Fruit fly (Drosophila melanogaster): Measurements from ENCODE around the gene CG9471.

Gene CG9471

DNA sequence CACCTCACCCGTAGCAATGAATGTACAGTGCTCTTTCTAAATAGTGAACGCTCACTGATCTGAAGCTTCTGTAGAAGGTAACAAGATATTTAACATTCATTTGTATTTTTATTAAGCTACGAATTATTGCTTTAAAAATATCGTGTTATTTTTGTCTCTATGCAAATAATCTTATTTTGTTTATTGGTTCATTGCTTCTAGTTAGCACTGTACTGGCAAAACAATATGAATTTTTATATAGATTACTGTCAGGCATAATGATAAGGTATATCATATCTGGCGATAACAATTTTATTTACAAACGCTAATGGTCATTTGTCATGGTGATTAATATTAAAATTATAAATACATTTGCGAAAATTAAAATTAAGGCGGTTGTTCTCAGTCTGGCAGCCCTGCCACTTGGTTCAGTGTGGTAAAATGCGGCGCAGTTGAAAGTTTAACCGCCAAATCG is at the start of gene CG9471:
Gene CG9471, minus strand, starts transcription at position 24 of the 454 bp plus-strand sequence.
- peak; percentile 97 for TF ChIP-seq noc (tag; optimal IDR thresholded peaks at IDR 0.05)

- TF ChIP-seq noc (tag; optimal IDR thresholded peaks at IDR 0.05) = no peak
Observed at dm6 chr3R:9821091-9821490, 49.7 kb upstream of the CG9471 start, which contains the start of gene CG42857. TSS of gene CG42857 (minus strand) at chr3R:9821191.

DNA sequence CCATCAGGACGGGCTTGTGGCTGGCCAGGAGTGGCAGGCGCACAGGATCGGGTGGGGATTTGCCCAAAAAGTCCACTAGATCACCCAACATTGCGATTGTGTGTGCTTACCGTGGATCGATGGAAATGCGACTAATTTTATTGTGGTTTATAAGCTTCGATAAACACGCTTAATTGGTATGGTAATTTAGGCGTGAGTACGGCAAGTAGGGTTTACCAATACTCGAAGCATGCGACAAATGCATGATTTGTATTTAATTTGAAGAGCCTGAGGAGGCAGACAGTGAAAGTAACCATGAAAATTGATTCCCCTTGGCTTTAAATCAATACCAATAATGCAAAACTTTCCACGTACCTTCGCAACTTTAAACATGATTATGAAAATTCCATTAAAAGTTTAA is 48.4 kb upstream of the CG9471 start, which contains the start of gene CG9458:
Gene CG9458, minus strand, starts transcription at position 101 of the 400 bp plus-strand sequence.
- TF ChIP-seq noc (tag; optimal IDR thresholded peaks at IDR 0.05) = no peak

DNA sequence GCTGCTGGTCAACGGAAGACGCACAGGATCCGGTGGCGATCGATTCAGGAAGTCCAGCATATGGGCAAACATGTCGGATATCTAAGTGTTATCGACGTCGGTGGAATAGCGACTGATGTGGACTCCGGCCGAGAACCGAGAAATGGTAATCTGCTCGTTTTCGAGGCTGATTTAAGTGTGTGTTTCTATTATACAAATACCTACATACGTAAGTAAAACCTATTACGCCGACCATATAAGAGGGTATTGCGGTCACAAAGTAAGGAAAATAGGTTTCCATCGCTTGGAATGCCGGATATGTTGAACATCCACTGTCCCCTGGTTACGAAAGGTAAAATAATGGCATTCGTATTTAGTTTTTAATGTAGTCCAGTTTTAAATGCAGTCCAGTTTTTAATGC is 47.0 kb upstream of the CG9471 start, which contains the start of gene CG9459:
Gene CG9459, minus strand, starts transcription at position 101 of the 400 bp plus-strand sequence.
- TF ChIP-seq noc (tag; optimal IDR thresholded peaks at IDR 0.05) = no peak

dm6 chr3R:9816879-9817278 is 45.5 kb upstream of the CG9471 start, which contains the start of gene CG16904:
TSS of gene CG16904 (minus strand) at chr3R:9816979.
- no peak for TF ChIP-seq noc (tag; optimal IDR thresholded peaks at IDR 0.05)

dm6 chr3R:9813861-9814260 is 42.5 kb upstream of the CG9471 start, which contains the start of gene eloF:
TSS of gene eloF (plus strand) at chr3R:9814161.
- no peak for TF ChIP-seq noc (tag; optimal IDR thresholded peaks at IDR 0.05)

DNA sequence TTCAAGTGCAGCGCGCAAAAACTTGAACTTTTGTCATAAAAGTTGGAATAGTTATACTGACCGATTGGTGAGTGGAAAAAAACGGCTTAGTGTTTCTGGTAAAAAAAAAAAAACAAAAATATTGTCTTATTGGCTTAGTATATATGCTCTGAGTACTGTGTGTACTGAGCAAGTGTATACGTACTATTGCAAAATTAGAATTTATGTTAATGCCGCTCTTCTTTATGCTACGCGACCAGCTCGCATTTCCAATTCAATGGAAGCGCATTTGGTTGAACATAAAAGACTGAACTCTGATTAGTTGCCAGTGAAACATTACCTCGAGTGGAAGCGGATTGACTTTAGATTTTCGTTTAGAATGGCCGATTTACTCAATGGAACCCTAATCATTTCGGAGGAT is 41.1 kb upstream of the CG9471 start, which contains the start of gene CG8534:
Gene CG8534, plus strand, starts transcription at position 301 of the 400 bp plus-strand sequence.
- TF ChIP-seq noc (tag; optimal IDR thresholded peaks at IDR 0.05) = no peak

DNA sequence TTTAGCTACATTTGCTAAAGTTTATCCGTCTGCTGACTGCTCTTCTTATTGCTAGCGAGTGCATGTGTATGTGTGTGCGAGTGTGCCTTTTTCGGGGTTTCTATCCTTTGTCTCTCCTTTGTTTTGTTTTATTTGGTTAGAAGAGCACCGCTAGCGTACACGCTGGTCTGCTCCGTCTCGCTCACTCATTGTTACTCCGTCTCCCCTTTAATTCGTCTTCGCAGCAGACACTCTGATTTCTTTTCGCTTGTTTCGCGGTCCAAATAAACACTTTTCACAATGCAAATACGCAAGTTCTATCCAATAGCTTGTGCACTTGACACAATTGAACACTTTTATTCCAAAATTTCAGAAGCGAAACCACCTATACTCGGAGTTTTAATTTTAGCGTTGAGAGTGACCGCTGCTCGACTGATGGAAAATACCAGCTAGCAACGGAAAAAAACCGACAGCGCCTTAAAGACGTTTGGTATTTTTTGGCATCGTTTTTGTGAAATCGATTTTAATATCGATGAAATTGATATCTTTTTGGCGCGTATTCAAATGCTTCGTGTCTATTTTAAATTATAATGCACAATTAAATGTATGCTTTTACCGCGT is 37.7 kb upstream of the CG9471 start, which contains the start of gene FBXO11:
Gene FBXO11, minus strand, starts transcription at position 423 of the 600 bp plus-strand sequence.
- peak; percentile 52 for TF ChIP-seq noc (tag; optimal IDR thresholded peaks at IDR 0.05)

DNA sequence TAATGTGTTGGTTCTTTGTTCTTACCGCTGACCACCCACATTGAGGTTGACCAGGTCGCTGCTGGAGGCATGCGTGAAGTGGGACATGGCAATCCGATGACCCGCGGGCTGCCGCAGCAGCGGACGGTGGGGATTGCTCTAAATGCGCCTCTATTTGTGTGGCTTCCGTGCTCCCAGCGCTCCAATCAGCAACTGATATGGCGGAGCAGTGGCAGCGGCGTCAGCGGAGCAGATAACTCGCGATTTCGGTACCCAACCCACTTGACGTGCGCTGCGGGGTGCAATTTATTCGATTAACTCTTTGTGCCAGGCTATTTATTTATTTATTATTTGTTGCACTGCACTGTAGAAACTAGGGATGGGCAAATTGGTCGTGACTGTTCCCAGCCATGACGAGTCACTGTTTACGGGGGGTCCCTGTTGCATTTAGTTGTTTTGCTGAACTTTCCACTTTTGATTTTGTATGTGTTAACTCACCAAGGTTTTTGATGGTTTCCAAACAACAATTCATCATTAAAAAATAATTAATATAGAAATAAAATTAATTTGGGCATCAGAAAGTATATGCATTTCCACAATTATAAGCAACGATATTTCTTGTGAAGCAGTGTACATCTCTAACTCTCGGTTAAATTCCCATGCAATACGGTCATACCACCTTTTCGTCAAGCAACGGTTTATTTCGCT is 29.4 kb upstream of the CG9471 start, which contains the start of the genes CG9467 and CG8526:
Gene CG9467, minus strand, starts transcription at position 383 of the 687 bp plus-strand sequence.
Gene CG8526, plus strand, starts transcription at position 637 of the 687 bp plus-strand sequence.
- no peak for TF ChIP-seq noc (tag; optimal IDR thresholded peaks at IDR 0.05)

DNA sequence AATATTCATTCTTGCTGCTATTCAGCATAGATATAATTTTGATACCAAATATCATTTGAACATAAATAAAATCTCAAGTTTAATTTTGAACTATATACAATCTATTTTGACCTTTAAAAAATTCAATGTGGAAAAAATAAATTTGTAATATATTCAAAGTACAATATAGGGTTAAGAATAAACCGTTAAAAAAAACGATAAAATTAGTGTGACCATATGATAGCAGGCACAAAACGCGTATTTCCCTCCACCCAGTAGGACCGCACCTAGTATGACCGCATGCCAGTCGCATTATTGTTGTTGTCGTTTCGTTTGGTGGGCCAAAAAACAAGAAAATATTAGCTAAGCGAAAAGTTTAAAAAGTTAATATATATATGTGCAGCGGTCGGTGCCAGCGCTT is 21.7 kb upstream of the CG9471 start, which contains the start of gene CG8516:
Gene CG8516, plus strand, starts transcription at position 278 of the 400 bp plus-strand sequence.
- TF ChIP-seq noc (tag; optimal IDR thresholded peaks at IDR 0.05) = no peak

DNA sequence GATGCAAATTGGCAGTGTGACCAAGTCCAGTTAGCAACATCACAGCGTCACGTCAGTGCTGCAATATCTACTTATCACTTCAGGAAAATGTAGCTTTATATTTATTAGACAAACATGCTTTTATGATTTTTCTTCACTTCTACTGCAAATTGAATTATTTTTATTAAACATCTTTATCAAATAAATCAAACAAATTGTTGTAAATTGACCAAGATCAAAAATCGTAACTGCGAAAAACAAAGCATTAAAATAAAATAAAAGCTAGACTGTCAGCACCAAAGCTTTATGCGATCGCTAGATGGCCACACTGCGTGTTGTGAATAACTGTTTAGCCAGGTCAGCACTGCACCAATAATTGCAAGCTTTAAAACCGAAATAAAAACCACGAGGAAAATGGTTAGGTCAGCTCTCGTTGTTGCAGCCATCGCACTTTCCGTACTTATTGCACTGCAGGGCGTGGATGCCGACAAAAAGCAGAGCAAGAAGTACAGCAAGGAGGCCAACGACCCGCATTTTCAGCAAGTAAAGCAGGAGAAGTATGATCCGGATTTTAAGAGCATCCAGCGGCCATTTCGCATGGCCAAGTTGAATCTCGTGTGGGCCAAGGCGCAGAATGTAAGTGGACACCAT is 19.9 kb upstream of the CG9471 start, which contains the start of the genes CG12945 and CG8507:
Gene CG12945, minus strand, starts transcription at position 45 of the 630 bp plus-strand sequence.
Gene CG8507, plus strand, starts transcription at position 307 of the 630 bp plus-strand sequence.
- TF ChIP-seq noc (tag; optimal IDR thresholded peaks at IDR 0.05) = peak; percentile 50

dm6 chr3R:9784341-9785062 is 13.2 kb upstream of the CG9471 start, which contains the start of the genes MtnA and CG8500:
TSS of gene MtnA (minus strand) at chr3R:9784370.
TSS of gene CG8500 (plus strand) at chr3R:9784653.
- no peak for TF ChIP-seq noc (tag; optimal IDR thresholded peaks at IDR 0.05)

DNA sequence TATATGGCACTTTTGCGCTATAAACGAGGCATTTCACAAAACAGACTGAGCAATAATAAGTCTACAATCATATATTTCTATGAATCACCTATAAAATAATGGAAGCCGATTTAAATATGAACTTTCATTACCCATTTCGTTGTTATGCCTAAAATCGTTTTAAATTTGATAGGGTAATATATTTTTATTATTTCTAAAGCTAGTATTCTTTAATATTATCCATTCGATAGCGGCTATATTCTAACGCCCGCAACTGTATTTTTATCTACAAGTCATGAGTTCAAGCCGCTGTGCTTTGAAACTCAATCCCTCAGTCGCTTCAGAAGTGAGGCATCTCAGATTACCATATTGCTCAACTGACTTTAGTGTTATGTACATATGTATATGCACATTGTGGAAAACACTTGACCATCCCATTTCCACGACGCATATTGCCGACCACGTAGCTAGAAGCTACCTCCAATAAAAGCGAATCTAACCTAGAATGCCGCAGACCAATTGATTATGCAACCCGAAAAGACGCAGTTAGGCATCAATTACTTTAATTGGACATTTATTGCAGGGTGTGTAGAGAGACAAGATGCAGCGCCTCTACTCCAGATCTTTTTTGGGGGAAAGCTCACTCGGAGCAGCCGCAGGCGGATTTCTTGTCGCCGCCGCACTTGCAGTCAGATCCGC is 12.0 kb upstream of the CG9471 start:
- TF ChIP-seq noc (tag; optimal IDR thresholded peaks at IDR 0.05) = no peak

- no peak for TF ChIP-seq noc (tag; optimal IDR thresholded peaks at IDR 0.05)
Observed at dm6 chr3R:9779764-9780163, 8.4 kb upstream of the CG9471 start, which contains the start of gene CG12947. TSS of gene CG12947 (plus strand) at chr3R:9780064.
